Worm (Caenorhabditis elegans) whole organism, L2 larva: ENCODE data around the gene C06E2.2.

Experiments
- ama-1 ChIP-seq: fragments of 150-350 bp; optimal IDR thresholded peaks from 2 replicates; lab custom pipeline; 2018; ENCODE audit warnings: inconsistent platforms
- elt-1 ChIP-seq: fragments of 150-350 bp; optimal IDR thresholded peaks from 2 replicates; lab custom pipeline; 2014; ENCODE audit warnings: missing biosample characterization, missing genetic modification characterization
- lin-13 ChIP-seq: fragments of 150-350 bp; optimal IDR thresholded peaks from 2 replicates; lab custom pipeline; 2014; ENCODE audit warnings: missing biosample characterization, missing genetic modification reagents, missing genetic modification characterization
- lsy-2 ChIP-seq, 2 experiments: fragments of 150-350 bp in 1 of 2; sonication (generic microtip) in 1 of 2; optimal IDR thresholded peaks; 2 replicates each; lab custom pipeline; 2014 to 2017; ENCODE audit warnings: missing biosample characterization in 2 of 2, missing genetic modification characterization in 2 of 2
- nhr-237 ChIP-seq: fragments of 150-350 bp; optimal IDR thresholded peaks from 2 replicates; lab custom pipeline; 2014; ENCODE audit warnings: missing biosample characterization, missing genetic modification characterization
- peb-1 ChIP-seq: fragments of 150-350 bp; optimal IDR thresholded peaks from 2 replicates; lab custom pipeline; 2014; ENCODE audit warnings: missing biosample characterization, missing genetic modification characterization
- unc-62 ChIP-seq: fragments of 150-350 bp; optimal IDR thresholded peaks from 2 replicates; lab custom pipeline; 2014; ENCODE audit warnings: missing biosample characterization, missing genetic modification reagents, missing genetic modification characterization
- zag-1 ChIP-seq: fragments of 150-350 bp; optimal IDR thresholded peaks from 2 replicates; lab custom pipeline; 2014; ENCODE audit warnings: missing biosample characterization, missing genetic modification characterization
- ztf-4 ChIP-seq: fragments of 150-350 bp; optimal IDR thresholded peaks from 2 replicates; lab custom pipeline; 2014; ENCODE audit warnings: missing biosample characterization, missing genetic modification characterization

DNA sequence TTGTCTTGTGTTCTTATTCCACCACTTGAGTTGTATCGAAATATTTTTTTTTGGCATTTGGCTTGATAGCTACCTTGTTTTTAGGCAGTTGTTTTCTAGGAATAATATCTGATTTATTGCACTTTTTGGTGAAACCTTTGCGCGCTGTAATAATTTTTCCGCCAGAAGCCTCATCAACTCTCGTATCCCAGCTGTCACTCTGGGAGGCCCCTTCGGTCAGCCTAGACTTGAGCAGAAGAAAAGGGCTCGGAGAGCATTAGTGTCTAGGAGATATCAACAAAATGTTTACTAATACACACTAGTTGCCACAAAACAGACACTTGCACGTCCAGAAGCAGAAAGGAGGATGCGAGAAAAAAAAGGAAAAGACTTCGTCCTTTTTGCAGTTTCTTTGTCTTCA, 9.4 kb downstream of the C06E2.2 start:
- TF ChIP-seq lin-13 (GFP tag; lab: Kevin White, UChicago) (no peak), lsy-2 (tag; optimal IDR thresholded peaks at IDR 0.05; lab: Kevin White, UChicago) (no peak), unc-62 (GFP tag; lab: Kevin White, UChicago) (no peak), peb-1 (tag; lab: Kevin White, UChicago) (no peak), ztf-4 (tag; lab: Kevin White, UChicago) (no peak), elt-1 (tag; lab: Kevin White, UChicago) (no peak), ama-1 (lab: Kevin White, UChicago) (no peak), nhr-237 (no peak), zag-1 (tag; lab: Kevin White, UChicago) (no peak)
